Worm (Caenorhabditis elegans) whole organism, early embryonic: ENCODE data around the gene C44B7.11.

Experiments
- B0310.2 ChIP-seq: sonication (generic microtip); optimal IDR thresholded peaks from 2 replicates; lab custom pipeline; 2016; ENCODE audit warnings: mild to moderate bottlenecking, missing genetic modification characterization, missing compliant biosample characterization
- F13C5.2 ChIP-seq: sonication (generic microtip); optimal IDR thresholded peaks from 2 replicates; lab custom pipeline; 2017; ENCODE audit warnings: mild to moderate bottlenecking, missing genetic modification characterization, inconsistent platforms, missing compliant biosample characterization
- aly-1 ChIP-seq: sonication (generic microtip); optimal IDR thresholded peaks from 2 replicates; lab custom pipeline; 2016; ENCODE audit warnings: missing genetic modification characterization, missing compliant biosample characterization
- ama-1 ChIP-seq: fragments of 150-350 bp; optimal IDR thresholded peaks from 2 replicates; lab custom pipeline; 2014
- ceh-13 ChIP-seq: fragments of 200-800 bp; sonication (Bioruptor generic); optimal IDR thresholded peaks from 2 replicates; lab custom pipeline; 2018; ENCODE audit warnings: mild to moderate bottlenecking, missing genetic modification characterization, missing compliant biosample characterization
- ceh-36 ChIP-seq: sonication (generic microtip); optimal IDR thresholded peaks from 2 replicates; lab custom pipeline; 2016; ENCODE audit warnings: missing genetic modification characterization, inconsistent platforms, missing compliant biosample characterization
- ets-7 ChIP-seq: sonication (generic microtip); optimal IDR thresholded peaks from 2 replicates; lab custom pipeline; 2016; ENCODE audit warnings: missing genotype, missing genetic modification characterization, missing compliant biosample characterization
- flt-1 ChIP-seq: fragments of 200-800 bp; sonication (Bioruptor generic); IDR thresholded peaks from 2 replicates; pipeline ENCODE4 v1.3.6; 2022; ENCODE audit warnings: missing genetic modification characterization, missing compliant biosample characterization
- hmbx-1 ChIP-seq: sonication (generic microtip); optimal IDR thresholded peaks from 2 replicates; lab custom pipeline; 2016; ENCODE audit warnings: mild to moderate bottlenecking, missing genetic modification characterization, missing compliant biosample characterization
- hmg-4 ChIP-seq: fragments of 200-800 bp; sonication (Bioruptor generic); optimal IDR thresholded peaks from 2 replicates; lab custom pipeline; 2018; ENCODE audit warnings: mild to moderate bottlenecking, missing genetic modification characterization, missing compliant biosample characterization
- hnd-1 ChIP-seq: sonication (generic microtip); optimal IDR thresholded peaks from 2 replicates; lab custom pipeline; 2016; ENCODE audit warnings: missing genetic modification characterization, missing compliant biosample characterization
- pes-1 ChIP-seq: fragments of 200-800 bp; sonication (Bioruptor generic); IDR thresholded peaks from 2 replicates; pipeline ENCODE4 v1.3.6; 2022; ENCODE audit warnings: missing genetic modification reagents, missing genetic modification characterization, missing compliant biosample characterization
- scrt-1 ChIP-seq: fragments of 200-800 bp; sonication (Bioruptor generic); IDR thresholded peaks from 2 replicates; pipeline ENCODE4 v1.3.6; 2022; ENCODE audit warnings: missing genetic modification characterization, missing compliant biosample characterization
- sea-1 ChIP-seq: fragments of 200-800 bp; sonication (Bioruptor generic); conservative IDR thresholded peaks from 2 replicates; pipeline ENCODE4 v1.3.6; 2022; ENCODE audit warnings: missing genetic modification characterization, missing compliant biosample characterization
- tbx-11 ChIP-seq: fragments of 200-800 bp; sonication (Bioruptor generic); IDR thresholded peaks from 2 replicates; pipeline ENCODE4 v1.3.6; 2022; ENCODE audit warnings: missing genetic modification characterization, missing compliant biosample characterization
- tbx-37 ChIP-seq: fragments of 200-800 bp; sonication (Bioruptor generic); conservative IDR thresholded peaks from 2 replicates; pipeline ENCODE4 v1.3.6; 2022; ENCODE audit warnings: missing genetic modification reagents, missing genetic modification characterization, missing compliant biosample characterization
- tra-4 ChIP-seq: sonication (generic microtip); optimal IDR thresholded peaks from 2 replicates; lab custom pipeline; 2017; ENCODE audit warnings: missing genetic modification characterization, missing compliant biosample characterization

The C44B7.11 gene

DNA sequence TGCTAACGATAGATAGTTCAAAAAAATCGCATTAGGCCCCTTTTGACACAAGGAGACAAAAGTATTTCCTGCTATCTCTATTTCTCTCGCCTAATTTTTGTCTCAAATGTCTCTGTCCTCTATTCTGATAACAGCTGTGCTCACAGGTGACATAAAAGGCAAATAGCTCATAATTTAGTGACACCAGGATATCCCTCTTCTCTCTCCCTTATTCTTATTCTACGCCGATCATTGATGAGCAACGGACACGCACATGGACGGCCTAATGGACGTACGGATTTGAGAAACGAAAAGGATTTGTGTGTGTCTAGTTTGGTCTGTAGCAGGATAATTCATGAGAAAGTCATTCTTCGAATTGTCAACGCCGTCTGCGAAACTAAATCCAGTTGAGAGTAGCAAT is 38.6 kb upstream of the C44B7.11 start:
- TF ChIP-seq ama-1 (no peak), hmg-4 (GFP tag; lab: Kevin White, UChicago) (no peak), aly-1 (tag; lab: Kevin White, UChicago) (no peak), flt-1 (GFP tag; lab: Robert Waterston, UW) (no peak), B0310.2 (tag; lab: Kevin White, UChicago) (no peak), ets-7 (tag; lab: Kevin White, UChicago) (no peak), tbx-11 (GFP tag; lab: Robert Waterston, UW) (no peak), tra-4 (tag; lab: Kevin White, UChicago) (no peak), ceh-13 (GFP tag; lab: Kevin White, UChicago) (no peak), scrt-1 (no peak), tbx-37 (GFP tag; lab: Robert Waterston, UW) (no peak), hnd-1 (tag; lab: Kevin White, UChicago) (no peak), sea-1 (no peak), hmbx-1 (tag; lab: Kevin White, UChicago) (no peak), ceh-36 (tag; lab: Kevin White, UChicago) (no peak), pes-1 (GFP tag; lab: Robert Waterston, UW) (no peak), F13C5.2 (tag; lab: Kevin White, UChicago) (no peak)

DNA sequence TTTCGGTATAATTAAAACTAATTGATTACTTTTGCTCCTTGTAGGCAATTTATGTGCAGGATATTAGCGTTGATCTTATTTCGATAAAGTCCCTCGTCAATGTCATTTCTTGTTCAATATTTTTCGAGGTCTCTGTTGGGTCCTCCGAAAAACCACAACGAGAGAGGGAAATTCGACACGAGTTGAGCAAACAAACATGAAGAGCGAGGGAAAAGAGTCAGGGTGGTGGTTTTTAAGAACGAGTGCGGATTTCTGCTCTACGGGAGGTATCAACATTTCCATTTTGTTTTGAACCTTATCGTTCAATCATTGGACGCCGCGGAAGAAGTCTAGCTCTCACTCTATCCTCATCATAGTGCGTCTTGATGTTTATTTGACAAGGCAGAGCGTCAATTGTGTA is 37.4 kb upstream of the C44B7.11 start:
- no peak for TF ChIP-seq ets-7 (tag; lab: Kevin White, UChicago)
- TF ChIP-seq sea-1 = no peak
- no peak for TF ChIP-seq pes-1 (GFP tag; lab: Robert Waterston, UW)
- TF ChIP-seq hnd-1 (tag; lab: Kevin White, UChicago) = no peak
- TF ChIP-seq tbx-37 (GFP tag; lab: Robert Waterston, UW) = no peak
- no peak for TF ChIP-seq ama-1
- TF ChIP-seq hmbx-1 (tag; lab: Kevin White, UChicago) = no peak

DNA sequence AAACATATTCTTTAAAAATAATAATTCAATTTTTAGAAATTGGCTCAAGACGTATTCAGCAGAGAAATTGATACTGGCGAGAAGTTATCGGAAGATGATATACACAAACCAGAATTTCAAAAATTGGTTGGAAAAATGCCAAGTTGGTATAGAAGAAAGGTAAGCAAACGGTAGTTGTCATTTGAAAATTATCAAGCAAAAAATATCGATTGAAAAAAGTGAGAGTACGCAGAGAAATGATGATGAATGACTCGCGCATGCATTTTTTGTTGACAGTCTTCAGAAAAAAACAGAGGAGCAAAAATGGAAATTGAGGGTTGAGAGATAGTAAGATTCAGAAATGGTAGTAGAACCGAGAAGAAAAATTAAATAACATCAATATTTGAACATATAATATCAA is 35.6 kb upstream of the C44B7.11 start:
- TF ChIP-seq tra-4 (tag; lab: Kevin White, UChicago) (no peak), tbx-11 (GFP tag; lab: Robert Waterston, UW) (no peak), ama-1 (no peak), aly-1 (tag; lab: Kevin White, UChicago) (no peak), F13C5.2 (tag; lab: Kevin White, UChicago) (no peak), tbx-37 (GFP tag; lab: Robert Waterston, UW) (no peak), ceh-36 (tag; lab: Kevin White, UChicago) (no peak), B0310.2 (tag; lab: Kevin White, UChicago) (no peak), pes-1 (GFP tag; lab: Robert Waterston, UW) (no peak), flt-1 (GFP tag; lab: Robert Waterston, UW) (no peak), hmg-4 (GFP tag; lab: Kevin White, UChicago) (no peak), ceh-13 (GFP tag; lab: Kevin White, UChicago) (no peak), ets-7 (tag; lab: Kevin White, UChicago) (no peak), sea-1 (no peak), hmbx-1 (tag; lab: Kevin White, UChicago) (no peak)

DNA sequence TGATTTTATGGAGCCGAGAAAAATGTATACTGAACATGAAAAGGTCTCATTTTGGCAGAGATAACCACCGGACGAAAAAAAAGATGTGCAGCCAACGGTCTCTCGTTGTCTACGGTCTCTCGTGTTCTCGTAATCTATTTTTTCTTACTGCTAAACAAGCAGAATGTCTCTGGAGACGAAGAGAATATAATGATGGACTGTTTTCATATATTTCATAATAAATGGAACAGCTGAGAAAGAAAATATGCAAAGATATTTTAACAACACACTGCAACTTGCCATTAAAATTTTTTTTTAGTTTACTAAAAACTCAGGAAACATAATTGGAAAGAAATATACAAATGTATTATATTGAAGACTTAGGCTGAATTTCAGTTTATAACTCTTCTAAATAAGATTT is 32.7 kb upstream of the C44B7.11 start:
- TF ChIP-seq ceh-36 (tag; lab: Kevin White, UChicago) (no peak), aly-1 (tag; lab: Kevin White, UChicago) (no peak), tra-4 (tag; lab: Kevin White, UChicago) (no peak), tbx-11 (GFP tag; lab: Robert Waterston, UW) (no peak), hmg-4 (GFP tag; lab: Kevin White, UChicago) (no peak), ama-1 (no peak), hmbx-1 (tag; lab: Kevin White, UChicago) (no peak), ceh-13 (GFP tag; lab: Kevin White, UChicago) (no peak), F13C5.2 (tag; lab: Kevin White, UChicago) (no peak), sea-1 (no peak), ets-7 (tag; lab: Kevin White, UChicago) (no peak)

DNA sequence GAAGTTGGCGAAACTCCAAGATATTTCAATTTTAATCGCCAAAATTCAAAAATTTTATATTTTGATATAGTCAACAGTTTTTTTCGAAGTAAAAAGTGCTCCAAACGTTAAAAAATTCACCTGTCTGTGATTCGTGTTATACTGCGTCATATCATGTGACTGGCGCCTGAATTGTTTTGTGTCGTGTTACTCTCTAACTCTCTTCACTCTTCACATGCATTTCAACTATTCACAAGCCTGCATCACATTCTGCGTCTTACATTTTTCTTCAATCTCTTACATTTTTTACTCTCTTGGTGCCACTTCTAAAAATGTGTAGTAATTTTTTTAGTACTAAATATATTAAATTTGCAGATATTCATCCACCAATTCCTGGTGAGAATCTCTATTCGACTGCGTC is 31.1 kb upstream of the C44B7.11 start, which contains the start of gene flcn-1:
flcn-1 (plus strand) TSS at position 348 of the 400 bp plus-strand sequence.
- TF ChIP-seq scrt-1 (no peak), F13C5.2 (tag; lab: Kevin White, UChicago) (no peak), tra-4 (tag; lab: Kevin White, UChicago) (no peak), B0310.2 (tag; lab: Kevin White, UChicago) (no peak), flt-1 (GFP tag; lab: Robert Waterston, UW) (no peak), pes-1 (GFP tag; lab: Robert Waterston, UW) (no peak), hmbx-1 (tag; lab: Kevin White, UChicago) (no peak), sea-1 (no peak), hmg-4 (GFP tag; lab: Kevin White, UChicago) (no peak), ama-1 (no peak), aly-1 (tag; lab: Kevin White, UChicago) (no peak), tbx-11 (GFP tag; lab: Robert Waterston, UW) (no peak), ets-7 (tag; lab: Kevin White, UChicago) (no peak), tbx-37 (GFP tag; lab: Robert Waterston, UW) (no peak), ceh-36 (tag; lab: Kevin White, UChicago) (no peak), ceh-13 (GFP tag; lab: Kevin White, UChicago) (no peak), hnd-1 (tag; lab: Kevin White, UChicago) (no peak)

DNA sequence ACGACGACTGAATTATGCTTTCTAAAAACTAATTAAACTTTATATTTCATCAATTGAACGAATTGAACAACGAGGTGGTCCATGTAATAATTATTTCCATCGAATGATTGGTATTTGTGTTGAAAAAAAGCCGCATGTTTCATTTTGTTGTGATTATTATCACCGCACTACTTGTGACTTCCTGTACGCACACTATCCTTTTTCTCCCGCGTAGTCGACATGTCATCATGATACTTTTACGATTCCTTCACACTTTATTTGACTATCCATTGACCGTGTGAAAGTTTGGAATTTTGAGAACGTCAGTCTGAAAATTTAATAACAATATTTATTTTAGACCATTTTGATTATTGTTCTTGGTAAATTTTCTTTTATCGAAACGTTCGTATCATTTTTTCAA is 30.3 kb upstream of the C44B7.11 start, which contains the start of gene F22D3.4:
F22D3.4 (minus strand) TSS at position 1 of the 400 bp plus-strand sequence.
- TF ChIP-seq tbx-11 (GFP tag; lab: Robert Waterston, UW) (no peak), ceh-13 (GFP tag; lab: Kevin White, UChicago) (no peak), ets-7 (tag; lab: Kevin White, UChicago) (no peak), aly-1 (tag; lab: Kevin White, UChicago) (no peak), hmbx-1 (tag; lab: Kevin White, UChicago) (no peak), F13C5.2 (tag; lab: Kevin White, UChicago) (no peak)

DNA sequence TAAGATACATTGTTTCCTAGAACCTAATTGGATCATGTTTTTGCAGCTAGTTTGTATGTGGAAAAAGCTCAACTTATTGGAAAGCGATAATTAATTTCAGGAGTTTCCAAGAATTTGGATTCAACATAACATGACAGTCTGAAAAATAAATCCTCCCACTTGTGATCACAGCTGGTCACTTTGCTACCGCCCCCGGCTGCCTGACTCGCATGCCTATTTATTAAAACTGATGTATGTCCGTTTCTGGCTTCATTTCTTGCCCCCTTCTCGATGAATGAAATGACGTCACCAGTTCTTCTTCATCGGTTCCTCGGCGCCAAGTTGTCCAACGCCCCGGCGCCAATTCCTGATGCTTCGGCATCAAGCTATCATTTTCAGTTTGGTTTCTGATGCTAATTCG is 29.7 kb upstream of the C44B7.11 start:
- TF ChIP-seq hnd-1 (tag; lab: Kevin White, UChicago) (no peak), ceh-36 (tag; lab: Kevin White, UChicago) (no peak), tra-4 (tag; lab: Kevin White, UChicago) (no peak)
